Worm (Caenorhabditis elegans) whole organism, late embryonic: ENCODE data around the gene sre-34.
A peak's percentile ranks its signal among the peaks of the same experiment; 100 is the strongest.
"Not testable (repeated sequence)": the region's sequence is repeated elsewhere in the genome, so short reads cannot be mapped to it uniquely, and the experiment has no call there.

Source experiments
- C08G9.2 ChIP-seq: sonication (generic microtip); optimal IDR thresholded peaks from 2 replicates; lab custom pipeline; 2016; ENCODE audit warnings: mild to moderate bottlenecking, missing genetic modification characterization, moderate library complexity, missing compliant biosample characterization
- C38D4.7 ChIP-seq: fragments of 200-800 bp; sonication (Bioruptor generic); optimal IDR thresholded peaks from 2 replicates; lab custom pipeline; 2018; ENCODE audit warnings: mild to moderate bottlenecking, missing genetic modification characterization, moderate library complexity, missing compliant biosample characterization
- Y22D7AL.16 ChIP-seq: sonication (generic microtip); optimal IDR thresholded peaks from 2 replicates; lab custom pipeline; 2016; ENCODE audit warnings: missing genetic modification characterization, missing compliant biosample characterization
- ama-1 ChIP-seq: fragments of 150-350 bp; optimal IDR thresholded peaks from 2 replicates; lab custom pipeline; 2014
- ceh-14 ChIP-seq: sonication (generic microtip); optimal IDR thresholded peaks from 2 replicates; lab custom pipeline; 2016; ENCODE audit warnings: missing genotype, missing genetic modification characterization, missing compliant biosample characterization
- ceh-18 ChIP-seq: sonication (generic microtip); optimal IDR thresholded peaks from 2 replicates; lab custom pipeline; 2016; ENCODE audit warnings: missing genetic modification characterization, missing compliant biosample characterization
- ceh-2 ChIP-seq: sonication (generic microtip); optimal IDR thresholded peaks from 2 replicates; lab custom pipeline; 2016; ENCODE audit warnings: missing genotype, missing genetic modification characterization, missing compliant biosample characterization
- ceh-34 ChIP-seq: sonication (generic microtip); optimal IDR thresholded peaks from 2 replicates; lab custom pipeline; 2016; ENCODE audit warnings: mild to moderate bottlenecking, missing genetic modification characterization, missing compliant biosample characterization
- ceh-48 ChIP-seq: sonication (generic microtip); optimal IDR thresholded peaks from 2 replicates; lab custom pipeline; 2016; ENCODE audit warnings: missing genetic modification characterization, inconsistent platforms, missing compliant biosample characterization
- ceh-9 ChIP-seq: sonication (generic microtip); optimal IDR thresholded peaks from 2 replicates; lab custom pipeline; 2016; ENCODE audit warnings: mild to moderate bottlenecking, missing genetic modification characterization, inconsistent platforms, missing compliant biosample characterization
- dve-1 ChIP-seq: sonication (generic microtip); optimal IDR thresholded peaks from 2 replicates; lab custom pipeline; 2017; ENCODE audit warnings: antibody characterized with exemption, mild to moderate bottlenecking, missing genetic modification characterization, missing compliant biosample characterization
- elt-4 ChIP-seq: sonication (generic microtip); optimal IDR thresholded peaks from 2 replicates; lab custom pipeline; 2016; ENCODE audit warnings: missing genetic modification characterization, missing compliant biosample characterization
- fkh-10 ChIP-seq: fragments of 150-350 bp; optimal IDR thresholded peaks from 2 replicates; lab custom pipeline; 2014; ENCODE audit warnings: missing biosample characterization, missing genetic modification reagents, missing genetic modification characterization
- fkh-6 ChIP-seq: sonication (generic microtip); optimal IDR thresholded peaks from 2 replicates; lab custom pipeline; 2016; ENCODE audit warnings: missing genetic modification characterization, missing compliant biosample characterization
- gmeb-2 ChIP-seq: sonication (generic microtip); optimal IDR thresholded peaks from 2 replicates; lab custom pipeline; 2016; ENCODE audit warnings: missing genetic modification characterization, inconsistent platforms, missing compliant biosample characterization
- hlh-15 ChIP-seq: sonication (generic microtip); optimal IDR thresholded peaks from 2 replicates; lab custom pipeline; 2016; ENCODE audit warnings: missing genetic modification characterization, missing compliant biosample characterization
- hlh-6 ChIP-seq: sonication (generic microtip); optimal IDR thresholded peaks from 2 replicates; lab custom pipeline; 2016; ENCODE audit warnings: missing genotype, missing genetic modification characterization, missing compliant biosample characterization
- lim-6 ChIP-seq: sonication (generic microtip); optimal IDR thresholded peaks from 2 replicates; lab custom pipeline; 2016; ENCODE audit warnings: missing genetic modification characterization, missing compliant biosample characterization
- mec-3 ChIP-seq: sonication (generic microtip); optimal IDR thresholded peaks from 2 replicates; lab custom pipeline; 2016; ENCODE audit warnings: borderline replicate concordance, missing genetic modification characterization, missing compliant biosample characterization
- nfya-1 ChIP-seq: sonication (generic microtip); optimal IDR thresholded peaks from 2 replicates; lab custom pipeline; 2017; ENCODE audit warnings: missing genetic modification characterization, mild to moderate bottlenecking, missing compliant biosample characterization, antibody characterized with exemption, moderate library complexity
- npax-4 ChIP-seq: sonication (generic microtip); optimal IDR thresholded peaks from 2 replicates; lab custom pipeline; 2016; ENCODE audit warnings: missing genetic modification characterization, missing compliant biosample characterization
- pha-2 ChIP-seq: sonication (generic microtip); optimal IDR thresholded peaks from 2 replicates; lab custom pipeline; 2017; ENCODE audit warnings: mild to moderate bottlenecking, missing genetic modification characterization, missing compliant biosample characterization
- pha-4 ChIP-seq: fragments of 150-350 bp; optimal IDR thresholded peaks from 2 replicates; lab custom pipeline; 2018; ENCODE audit warnings: missing biosample characterization, missing genetic modification reagents, missing genetic modification characterization
- pqm-1 ChIP-seq: sonication (generic microtip); optimal IDR thresholded peaks from 2 replicates; lab custom pipeline; 2016; ENCODE audit warnings: missing genetic modification characterization, missing compliant biosample characterization
- ref-2 ChIP-seq: sonication (generic microtip); optimal IDR thresholded peaks from 2 replicates; lab custom pipeline; 2016; ENCODE audit warnings: missing genetic modification characterization, missing compliant biosample characterization
- rnt-1 ChIP-seq: sonication (generic microtip); optimal IDR thresholded peaks from 2 replicates; lab custom pipeline; 2016; ENCODE audit warnings: missing genetic modification characterization, missing compliant biosample characterization
- tbx-7 ChIP-seq: sonication (generic microtip); optimal IDR thresholded peaks from 2 replicates; lab custom pipeline; 2016; ENCODE audit warnings: missing genotype, missing genetic modification characterization, missing compliant biosample characterization
- ttx-3 ChIP-seq: sonication (generic microtip); optimal IDR thresholded peaks from 2 replicates; lab custom pipeline; 2016; ENCODE audit warnings: missing genetic modification reagents, missing genetic modification characterization, missing compliant biosample characterization
- unc-86 ChIP-seq: sonication (generic microtip); optimal IDR thresholded peaks from 2 replicates; lab custom pipeline; 2016; ENCODE audit warnings: missing genetic modification characterization, missing compliant biosample characterization
- zip-5 ChIP-seq: sonication (generic microtip); optimal IDR thresholded peaks from 2 replicates; lab custom pipeline; 2016; ENCODE audit warnings: missing genetic modification characterization, missing compliant biosample characterization

The sre-34 gene

ce11 chrII:12435202-12435872, 14.6 kb upstream of the sre-34 start:
- TF ChIP-seq ceh-18 (tag; lab: Kevin White, UChicago) = no peak
- no peak for TF ChIP-seq ceh-2 (tag; lab: Kevin White, UChicago)
- no peak for TF ChIP-seq Y22D7AL.16 (tag; lab: Kevin White, UChicago)
- TF ChIP-seq fkh-10 (GFP tag; lab: Kevin White, UChicago) = no peak
- TF ChIP-seq gmeb-2 (tag; lab: Kevin White, UChicago) = no peak
- no peak for TF ChIP-seq pqm-1 (tag; lab: Kevin White, UChicago)
- TF ChIP-seq ttx-3 (tag; lab: Kevin White, UChicago) = no peak
- no peak for TF ChIP-seq fkh-6 (tag; lab: Kevin White, UChicago)
- no peak for TF ChIP-seq npax-4 (tag; lab: Kevin White, UChicago)

DNA sequence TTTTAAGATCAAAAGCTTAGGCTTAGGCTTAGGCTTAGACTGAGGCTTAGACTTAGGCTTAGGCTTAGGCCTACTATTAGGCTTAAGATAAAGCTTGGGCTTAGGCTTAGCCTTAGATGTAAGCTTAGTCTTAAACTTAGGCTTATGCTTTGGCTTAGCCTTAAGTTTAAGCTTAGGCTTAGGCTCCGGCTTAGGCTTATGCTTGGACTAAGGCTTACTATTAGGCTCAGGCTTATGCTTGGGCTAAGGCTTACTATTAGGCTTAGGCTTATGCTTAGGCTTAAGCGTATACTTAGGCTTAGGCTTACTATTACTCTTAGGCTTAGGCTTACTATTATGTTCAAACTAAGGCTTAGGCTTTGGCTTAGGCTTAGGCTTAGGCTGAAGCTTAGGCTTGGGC, 13.2 kb upstream of the sre-34 start:
- TF ChIP-seq hlh-15 (tag; lab: Kevin White, UChicago) (no peak), dve-1 (peak; percentile 70), elt-4 (no peak), lim-6 (tag; lab: Kevin White, UChicago) (no peak), Y22D7AL.16 (tag; lab: Kevin White, UChicago) (no peak), ref-2 (tag; lab: Kevin White, UChicago) (no peak), pha-2 (no peak), ceh-34 (tag; lab: Kevin White, UChicago) (no peak), tbx-7 (tag; lab: Kevin White, UChicago) (no peak)

- TF ChIP-seq ceh-14 (tag; lab: Kevin White, UChicago) (peak; percentile 39), ceh-9 (no peak), zip-5 (tag; lab: Kevin White, UChicago) (no peak)
Measured at ce11 chrII:12438441-12438840, 11.5 kb upstream of the sre-34 start, which contains the start of gene Y57A10C.9. TSS of gene Y57A10C.9 (minus strand) at chrII:12438541.

- not testable (repeated sequence) for TF ChIP-seq ceh-48, zip-5, hlh-6 (tag; lab: Kevin White, UChicago)
Measured at ce11 chrII:12441164-12441563, 8.8 kb upstream of the sre-34 start, which contains the start of gene Y57A10C.10. TSS of gene Y57A10C.10 (minus strand) at chrII:12441264.

DNA sequence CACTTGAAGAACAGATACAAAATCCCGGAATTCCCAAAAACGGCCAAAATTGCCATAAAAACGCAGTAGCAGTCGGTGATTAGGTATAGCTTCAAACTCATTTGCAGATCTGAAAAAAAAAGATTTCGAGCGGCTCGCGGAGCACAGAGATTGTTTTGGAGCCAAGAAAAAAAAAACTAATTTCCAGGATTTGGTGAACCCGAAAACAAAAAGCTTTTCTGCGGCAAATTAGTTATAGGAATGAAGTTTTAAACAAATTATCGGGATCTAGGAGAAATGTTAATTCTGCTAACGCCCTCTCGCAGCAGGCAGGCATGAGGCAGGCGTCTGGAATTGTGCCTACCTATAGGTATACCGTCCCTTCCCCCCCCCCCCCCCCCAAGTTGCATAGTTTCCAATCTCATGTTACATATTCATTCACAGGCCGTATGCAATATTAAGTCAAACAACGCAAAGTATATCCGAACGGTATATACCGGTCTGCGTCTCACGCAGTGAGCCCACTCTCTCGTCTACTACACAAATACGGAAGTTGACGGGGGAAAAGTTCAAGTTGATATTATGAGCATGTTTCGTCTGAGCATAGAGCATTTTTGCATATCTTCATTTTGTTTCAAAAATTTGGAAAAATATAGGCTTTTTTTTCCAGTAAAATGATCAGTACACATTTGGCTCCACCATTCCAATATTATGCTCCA, 5.1 kb upstream of the sre-34 start, which contains the start of the genes W05H5.1 and pitr-6:
W05H5.1 (minus strand) TSS at position 101 of the 698 bp plus-strand sequence.
pitr-6 (plus strand) TSS at position 648 of the 698 bp plus-strand sequence.
- TF ChIP-seq fkh-10 (GFP tag; lab: Kevin White, UChicago) (no peak), ama-1 (no peak), C08G9.2 (no peak), zip-5 (tag; lab: Kevin White, UChicago) (no peak), pha-2 (no peak), dve-1 (no peak), rnt-1 (tag; lab: Kevin White, UChicago) (no peak)
- TF ChIP-seq, all 69 proteins: peak for 0

ce11 chrII:12448241-12448640, 1.7 kb upstream of the sre-34 start, which contains the start of gene srh-27:
TSS of gene srh-27 (plus strand) at chrII:12448541.
- no peak for TF ChIP-seq unc-86
- TF ChIP-seq C38D4.7 (GFP tag; lab: Kevin White, UChicago) = no peak
- no peak for TF ChIP-seq pha-4 (tag; lab: Kevin White, UChicago)
- TF ChIP-seq nfya-1 (tag; lab: Kevin White, UChicago) = no peak
- no peak for TF ChIP-seq ref-2 (tag; lab: Kevin White, UChicago)
- no peak for TF ChIP-seq mec-3
- no peak for TF ChIP-seq tbx-7 (tag; lab: Kevin White, UChicago)
